Worm (Caenorhabditis elegans): Measurements from ENCODE around the gene pde-4.

Gene pde-4

DNA sequence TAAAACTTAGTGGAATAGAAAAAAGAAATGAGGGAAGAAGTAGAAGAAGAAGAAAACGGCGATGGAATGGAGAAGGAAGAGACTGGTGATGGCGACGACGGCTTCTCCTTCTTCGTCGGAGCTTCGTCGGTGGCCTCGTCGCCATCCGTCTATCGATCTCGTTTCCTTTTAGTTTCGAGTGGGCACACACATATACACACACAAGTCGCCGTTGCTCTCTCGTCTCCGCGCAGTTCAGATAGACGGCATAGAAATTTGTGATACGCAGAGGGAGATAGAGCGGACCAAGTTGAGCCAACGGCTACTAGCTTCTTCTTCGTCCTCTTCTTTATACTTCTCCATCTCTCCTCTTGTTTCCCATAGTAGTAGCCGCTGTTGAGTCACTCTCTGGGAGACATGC, 57.8 kb downstream of the pde-4 start (continued):
- TF ChIP-seq tbx-2 (tag; optimal IDR thresholded peaks at IDR 0.05), result peak; percentile 49

DNA sequence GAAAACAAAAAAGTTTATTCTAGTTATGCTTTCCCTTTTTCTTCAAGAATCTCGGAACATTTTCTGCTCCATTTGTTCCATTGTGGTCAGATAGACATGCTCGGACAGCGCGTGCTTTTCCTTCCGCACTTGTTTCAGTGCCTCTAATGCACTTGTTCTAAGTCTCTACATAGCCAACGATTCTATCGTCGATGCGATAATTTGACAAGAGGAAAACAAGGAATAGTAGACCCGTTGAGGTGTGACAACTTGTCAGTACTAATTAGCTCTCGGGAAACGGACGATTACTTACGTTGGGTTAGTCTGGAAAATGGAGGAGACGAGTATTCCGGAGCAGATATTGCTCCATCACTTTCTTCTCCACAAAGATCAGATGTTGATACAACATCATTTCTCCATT, 62.8 kb downstream of the pde-4 start:
- TF ChIP-seq unc-86 (tag; optimal IDR thresholded peaks at IDR 0.05) (peak; percentile 28), ceh-8 (GFP tag; optimal IDR thresholded peaks at IDR 0.05) (peak; percentile 73), lin-14 (GFP tag; optimal IDR thresholded peaks at IDR 0.05) (peak; percentile 71), unc-30 (tag; optimal IDR thresholded peaks at IDR 0.05) (no peak), tbx-2 (tag; optimal IDR thresholded peaks at IDR 0.05) (peak; percentile 3), egl-13 (tag; optimal IDR thresholded peaks at IDR 0.05) (peak; percentile 21), alr-1 (tag; optimal IDR thresholded peaks at IDR 0.05; ENCODE audit: borderline replicate concordance) (no peak), tlp-1 (tag; optimal IDR thresholded peaks at IDR 0.05) (no peak), efl-1 (optimal IDR thresholded peaks at IDR 0.05) (no peak), efl-1 (GFP tag; optimal IDR thresholded peaks at IDR 0.05 in 1 of 2) (no peak), ceh-90 (tag; optimal IDR thresholded peaks at IDR 0.05) (no peak), ztf-11 (tag; optimal IDR thresholded peaks at IDR 0.05) (no peak), skn-1 (tag; optimal IDR thresholded peaks at IDR 0.05) (no peak)

DNA sequence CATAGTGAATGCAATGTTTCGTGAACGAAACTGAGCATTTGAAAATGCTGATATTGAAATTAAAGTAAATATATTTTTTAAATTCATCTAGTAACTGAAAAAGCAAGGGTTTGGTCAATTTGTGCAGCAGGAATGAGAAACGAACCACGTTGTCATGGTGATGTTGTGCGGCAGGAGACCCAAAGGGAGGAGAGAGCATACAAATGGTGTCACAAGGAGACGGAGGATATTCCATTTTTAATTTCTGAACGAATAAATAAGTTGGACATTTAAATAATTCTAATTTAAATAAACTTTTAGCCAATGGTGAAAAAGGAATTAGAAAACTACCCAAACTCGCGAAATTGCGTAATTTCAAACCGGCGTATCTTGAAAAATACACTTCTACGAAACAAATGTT, 67.5 kb downstream of the pde-4 start, which contains the start of gene mks-3:
mks-3 (minus strand) TSS at position 101 of the 400 bp plus-strand sequence.
- TF ChIP-seq fkh-8 (tag; optimal IDR thresholded peaks at IDR 0.05) (peak; percentile 8), sup-37 (GFP tag; optimal IDR thresholded peaks at IDR 0.05) (no peak)

DNA sequence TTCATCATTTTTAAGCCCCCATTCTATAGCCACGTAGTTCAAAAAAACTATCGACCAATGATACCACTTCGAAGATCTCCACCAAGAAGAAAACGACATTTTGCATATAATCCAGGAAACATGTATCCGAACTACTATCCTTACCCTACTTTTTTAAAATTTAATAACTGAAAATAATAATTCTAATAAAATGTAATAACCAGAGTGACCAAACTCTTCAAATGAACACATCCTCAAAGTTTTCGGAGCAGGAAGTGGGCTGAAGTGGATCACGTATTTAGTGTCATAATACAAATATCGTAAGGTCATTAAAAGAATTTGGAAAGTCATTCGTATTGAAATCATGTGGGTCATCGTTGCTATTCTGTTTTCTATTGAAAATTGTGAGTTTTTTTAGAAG, 73.6 kb downstream of the pde-4 start, which contains the start of gene F35D2.6:
F35D2.6 (plus strand) TSS at position 301 of the 400 bp plus-strand sequence.
- no peak for TF ChIP-seq nhr-76 (tag; optimal IDR thresholded peaks at IDR 0.05)
- TF ChIP-seq mab-9 (GFP tag; IDR thresholded peaks at IDR 0.05), result no peak
- TF ChIP-seq ces-1 (GFP tag; optimal IDR thresholded peaks at IDR 0.05), result no peak
- TF ChIP-seq mdl-1 (tag; optimal IDR thresholded peaks at IDR 0.05), result no peak
- TF ChIP-seq tbx-2 (tag; optimal IDR thresholded peaks at IDR 0.05), result no peak
- TF ChIP-seq ama-1 (optimal IDR thresholded peaks at IDR 0.05), result no peak
- no peak for TF ChIP-seq rnt-1 (tag; optimal IDR thresholded peaks at IDR 0.05)
- TF ChIP-seq fos-1 (tag; optimal IDR thresholded peaks at IDR 0.05), result no peak
- no peak for TF ChIP-seq vab-15 (tag; optimal IDR thresholded peaks at IDR 0.05)
- TF ChIP-seq mef-2 (tag; optimal IDR thresholded peaks at IDR 0.05), result no peak
- no peak for TF ChIP-seq hlh-17 (GFP tag; optimal IDR thresholded peaks at IDR 0.05; ENCODE audit: borderline replicate concordance)
- TF ChIP-seq nhr-19 (GFP tag; conservative IDR thresholded peaks at IDR 0.05), result no peak
- no peak for TF ChIP-seq unc-98 (GFP tag; IDR thresholded peaks at IDR 0.05)
- TF ChIP-seq nhr-85 (tag), result no peak
- TF ChIP-seq lin-13 (GFP tag; optimal IDR thresholded peaks at IDR 0.05), result no peak
- TF ChIP-seq unc-62 (GFP tag; optimal IDR thresholded peaks at IDR 0.05), result no peak
- no peak for TF ChIP-seq elt-3 (tag; optimal IDR thresholded peaks at IDR 0.05)
- no peak for TF ChIP-seq sox-4 (tag; optimal IDR thresholded peaks at IDR 0.05)

Data from whole organism, L1 larva.